Fruit fly (Drosophila melanogaster): Measurements from ENCODE around the gene CG32266.

The CG32266 gene

DNA sequence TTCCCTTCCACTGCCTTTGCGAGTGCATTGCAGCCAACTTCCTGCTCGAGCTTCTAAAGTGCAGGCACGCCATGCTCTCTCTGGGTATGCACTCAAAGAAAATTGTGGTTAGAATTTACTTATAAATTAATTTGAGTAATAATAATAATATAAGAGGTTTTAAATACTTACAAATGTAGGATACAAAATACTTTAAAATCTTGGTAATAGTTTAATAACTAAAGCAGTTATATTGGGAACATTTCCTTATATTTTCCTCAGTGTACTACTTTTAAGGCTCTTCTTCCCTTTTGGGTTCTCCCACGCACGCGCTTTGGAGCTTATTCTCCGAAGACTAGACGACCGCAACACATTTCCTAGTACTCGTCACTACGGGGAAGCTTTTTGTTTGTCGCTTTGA lies 35.9 kb downstream of the CG32266 start (continued):
- TF ChIP-seq Meics (GFP tag; optimal IDR thresholded peaks at IDR 0.05) (peak; percentile 87), tio (GFP tag; optimal IDR thresholded peaks at IDR 0.05) (peak; percentile 72), CG14965 (GFP tag; optimal IDR thresholded peaks at IDR 0.05; ENCODE audit: borderline replicate concordance) (no peak), Fer3 (tag; optimal IDR thresholded peaks at IDR 0.05) (peak; percentile 89), CG9609 (GFP tag; optimal IDR thresholded peaks at IDR 0.05) (no peak), Lhr (GFP tag; optimal IDR thresholded peaks at IDR 0.05) (peak; percentile 5), CG14441 (GFP tag; IDR thresholded peaks at IDR 0.05) (peak; percentile 70), lab (GFP tag; optimal IDR thresholded peaks at IDR 0.05) (peak; percentile 94), abd-A (tag; optimal IDR thresholded peaks at IDR 0.05) (peak; percentile 31), wor (GFP tag; IDR thresholded peaks at IDR 0.05) (peak; percentile 71), CG17186 (GFP tag; optimal IDR thresholded peaks at IDR 0.05) (no peak), Dip3 (GFP tag; optimal IDR thresholded peaks at IDR 0.05) (no peak), CG4424 (GFP tag; optimal IDR thresholded peaks at IDR 0.05) (peak; percentile 75), scrt (GFP tag; optimal IDR thresholded peaks at IDR 0.05) (peak; percentile 78), CG6654 (GFP tag; optimal IDR thresholded peaks at IDR 0.05) (peak; percentile 2), Deaf1 (tag; optimal IDR thresholded peaks at IDR 0.05) (no peak), CG31224 (GFP tag; IDR thresholded peaks at IDR 0.05) (peak; percentile 49; the same call in 1 of the 2 replicates), CG6813 (GFP tag; optimal IDR thresholded peaks at IDR 0.05) (peak; percentile 85), B-H2 (GFP tag; optimal IDR thresholded peaks at IDR 0.05) (peak; percentile 76), ttk (GFP tag; IDR thresholded peaks at IDR 0.05) (peak; percentile 70), chm (GFP tag; IDR thresholded peaks at IDR 0.05) (0 out of 2 replicates have a peak, but pooled peaks have one; percentile 26), salm (tag; optimal IDR thresholded peaks at IDR 0.05) (peak; percentile 63), chn (GFP tag; optimal IDR thresholded peaks at IDR 0.05) (peak; percentile 27), CG9437 (GFP tag; optimal IDR thresholded peaks at IDR 0.05) (peak; percentile 61), CG2116 (GFP tag; optimal IDR thresholded peaks at IDR 0.05) (peak; percentile 39), CG16813 (GFP tag; IDR thresholded peaks at IDR 0.05; ENCODE audit: partially characterized antibody) (no peak), lilli (GFP tag; optimal IDR thresholded peaks at IDR 0.05) (peak; percentile 63), CG2199 (GFP tag; IDR thresholded peaks at IDR 0.05) (0 out of 3 replicates have a peak, but pooled peaks have one; percentile 32), pho (GFP tag; optimal IDR thresholded peaks at IDR 0.05) (peak; percentile 15), CG17912 (GFP tag; optimal IDR thresholded peaks at IDR 0.05) (no peak), Lim3 (GFP tag; IDR thresholded peaks at IDR 0.05) (no peak), esg (GFP tag; conservative IDR thresholded peaks at IDR 0.05) (peak; percentile 77), CG10366 (GFP tag; IDR thresholded peaks at IDR 0.05) (peak; percentile 69), CG12155 (GFP tag; optimal IDR thresholded peaks at IDR 0.05) (peak; percentile 64), phol (tag; optimal IDR thresholded peaks at IDR 0.05) (peak; percentile 84), CG8944 (GFP tag; optimal IDR thresholded peaks at IDR 0.05) (no peak), CG13296 (GFP tag; optimal IDR thresholded peaks at IDR 0.05) (peak; percentile 85), CG7556 (GFP tag; optimal IDR thresholded peaks at IDR 0.05) (peak; percentile 90), amos (GFP tag; IDR thresholded peaks at IDR 0.05; ENCODE audit: partially characterized antibody) (no peak), PHDP (tag; optimal IDR thresholded peaks at IDR 0.05) (peak; percentile 90), CG4328 (GFP tag; optimal IDR thresholded peaks at IDR 0.05) (peak; percentile 63), Adf1 (GFP tag; IDR thresholded peaks at IDR 0.05) (peak; percentile 48; the same call in 1 of the 2 replicates), CG10565 (GFP tag; optimal IDR thresholded peaks at IDR 0.05) (no peak), HHEX (GFP tag; optimal IDR thresholded peaks at IDR 0.05) (peak; percentile 82), Dbx (GFP tag; IDR thresholded peaks at IDR 0.05) (peak; percentile 85), ATbp (GFP tag; optimal IDR thresholded peaks at IDR 0.05) (peak; percentile 77), CG31365 (tag; optimal IDR thresholded peaks at IDR 0.05) (no peak), CG5245 (GFP tag; optimal IDR thresholded peaks at IDR 0.05) (peak; percentile 36), Antp (GFP tag; optimal IDR thresholded peaks at IDR 0.05) (peak; percentile 7), CG10147 (GFP tag; optimal IDR thresholded peaks at IDR 0.05) (peak; percentile 86)

Measured in whole organism, embryonic.